Fruit fly (Drosophila melanogaster) whole organism, embryonic: ENCODE measurements around the gene CG7728.

ENCODE experiments used
- Asciz ChIP-seq: fragments of 200-800 bp; sonication (Bioruptor generic); optimal IDR thresholded peaks from 2 replicates; lab custom pipeline; 2017; ENCODE audit warnings: missing biosample characterization, mild to moderate bottlenecking, missing genetic modification characterization, missing genetic modification reagents
- Atf-2 ChIP-seq: fragments of 200-800 bp; sonication (Bioruptor generic); optimal IDR thresholded peaks from 2 replicates; lab custom pipeline; 2016; ENCODE audit warnings: missing biosample characterization, missing genetic modification characterization
- CG10147 ChIP-seq: fragments of 200-800 bp; sonication (Bioruptor generic); optimal IDR thresholded peaks from 2 replicates; lab custom pipeline; 2019; ENCODE audit warnings: missing biosample characterization, mild to moderate bottlenecking, missing genetic modification characterization, moderate library complexity
- CG1024 ChIP-seq: fragments of 200-800 bp; sonication (Bioruptor generic); IDR thresholded peaks from 2 replicates; pipeline ENCODE4 v1.3.6; 2022; ENCODE audit warnings: missing biosample characterization, missing genetic modification characterization
- CG10321 ChIP-seq: fragments of 200-800 bp; sonication (Bioruptor generic); IDR thresholded peaks from 2 replicates; pipeline ENCODE4 v1.3.6; 2022; ENCODE audit warnings: missing biosample characterization, missing genetic modification characterization
- CG10565 ChIP-seq: fragments of 200-800 bp; sonication (Bioruptor generic); optimal IDR thresholded peaks from 3 replicates; lab custom pipeline; 2016; ENCODE audit warnings: missing biosample characterization, mild to moderate bottlenecking, missing genetic modification characterization
- CG11398 ChIP-seq: fragments of 200-800 bp; sonication (Bioruptor generic); optimal IDR thresholded peaks from 2 replicates; lab custom pipeline; 2016; ENCODE audit warnings: missing biosample characterization, missing genetic modification characterization
- CG11504 ChIP-seq: fragments of 200-800 bp; sonication (Bioruptor generic); optimal IDR thresholded peaks from 3 replicates; lab custom pipeline; 2019; ENCODE audit warnings: missing biosample characterization, mild to moderate bottlenecking, missing genetic modification characterization, moderate library complexity
- CG11560 ChIP-seq: fragments of 200-800 bp; sonication (Bioruptor generic); IDR thresholded peaks from 3 replicates; pipeline ENCODE4 v1.3.6; 2022; ENCODE audit warnings: missing biosample characterization, missing genetic modification characterization
- CG11695 ChIP-seq: fragments of 200-800 bp; sonication (Bioruptor generic); IDR thresholded peaks from 3 replicates; pipeline ENCODE4 v1.3.6; 2022; ENCODE audit warnings: missing biosample characterization, missing genetic modification characterization
- CG11723 ChIP-seq: fragments of 200-800 bp; sonication (Bioruptor generic); optimal IDR thresholded peaks from 2 replicates; lab custom pipeline; 2017; ENCODE audit warnings: missing biosample characterization, mild to moderate bottlenecking, missing genetic modification characterization
- CG12155 ChIP-seq: fragments of 200-800 bp; sonication (Bioruptor generic); optimal IDR thresholded peaks from 3 replicates; lab custom pipeline; 2016; ENCODE audit warnings: missing biosample characterization, missing genetic modification characterization
- CG12659 ChIP-seq: fragments of 200-800 bp; sonication (Bioruptor generic); optimal IDR thresholded peaks from 3 replicates; lab custom pipeline; 2017; ENCODE audit warnings: mild to moderate bottlenecking, missing biosample characterization, missing genetic modification reagents, missing genetic modification characterization
- CG13894 ChIP-seq: fragments of 200-800 bp; sonication (Bioruptor generic); optimal IDR thresholded peaks from 3 replicates; lab custom pipeline; 2018; ENCODE audit warnings: missing biosample characterization, mild to moderate bottlenecking, missing genetic modification characterization, moderate library complexity
- CG15073 ChIP-seq: fragments of 200-800 bp; sonication (Bioruptor generic); optimal IDR thresholded peaks from 2 replicates; lab custom pipeline; 2016; ENCODE audit warnings: missing biosample characterization, missing genetic modification characterization
- CG1792 ChIP-seq: fragments of 200-800 bp; sonication (Bioruptor generic); optimal IDR thresholded peaks from 2 replicates; lab custom pipeline; 2016; ENCODE audit warnings: missing biosample characterization, missing genetic modification characterization
- CG2202 ChIP-seq: fragments of 200-800 bp; sonication (Bioruptor generic); optimal IDR thresholded peaks from 2 replicates; lab custom pipeline; 2018; ENCODE audit warnings: missing biosample characterization, mild to moderate bottlenecking, missing genetic modification characterization
- CG2875 ChIP-seq: fragments of 200-800 bp; sonication (Bioruptor generic); optimal IDR thresholded peaks from 2 replicates; lab custom pipeline; 2017; ENCODE audit warnings: missing biosample characterization, mild to moderate bottlenecking, missing genetic modification characterization, missing genetic modification reagents
- CG32772 ChIP-seq: fragments of 200-800 bp; sonication (Bioruptor generic); IDR thresholded peaks from 2 replicates; pipeline ENCODE4 v1.3.6; 2022; ENCODE audit warnings: missing biosample characterization, missing genetic modification characterization
- CG34376 ChIP-seq: fragments of 200-800 bp; sonication (Bioruptor generic); optimal IDR thresholded peaks from 2 replicates; lab custom pipeline; 2018; ENCODE audit warnings: missing biosample characterization, mild to moderate bottlenecking, missing genetic modification characterization
- CG43689 ChIP-seq: fragments of 200-800 bp; sonication (Bioruptor generic); IDR thresholded peaks from 2 replicates; pipeline ENCODE4 v1.3.6; 2022; ENCODE audit warnings: missing biosample characterization, missing genetic modification characterization
- CG6272 ChIP-seq: fragments of 200-800 bp; sonication (Bioruptor generic); IDR thresholded peaks from 2 replicates; pipeline ENCODE4 v1.3.6; 2022; ENCODE audit warnings: missing biosample characterization, missing genetic modification characterization
- CG7987 ChIP-seq: fragments of 200-800 bp; sonication (Bioruptor generic); optimal IDR thresholded peaks from 2 replicates; lab custom pipeline; 2018; ENCODE audit warnings: missing biosample characterization, mild to moderate bottlenecking, missing genetic modification characterization, moderate library complexity
- CG9932 ChIP-seq: fragments of 200-800 bp; sonication (Bioruptor generic); IDR thresholded peaks from 2 replicates; pipeline ENCODE4 v1.3.6; 2022; ENCODE audit warnings: missing biosample characterization, missing genetic modification characterization
- Dfd ChIP-seq, 2 experiments: fragments of >200 bp; optimal IDR thresholded peaks; 2 replicates each; lab custom pipeline; 2017; ENCODE audit warnings: missing biosample characterization in 2 of 2, missing genetic modification characterization in 2 of 2
- Dref ChIP-seq: fragments of 200-800 bp; sonication (Bioruptor generic); IDR thresholded peaks from 2 replicates; pipeline ENCODE4 v1.3.6; 2022; ENCODE audit warnings: missing biosample characterization, missing genetic modification characterization
- Drgx ChIP-seq: fragments of 200-800 bp; sonication (Bioruptor generic); IDR thresholded peaks from 2 replicates; pipeline ENCODE4 v1.3.6; 2022; ENCODE audit warnings: missing biosample characterization, missing genetic modification characterization
- Fer2 ChIP-seq: fragments of 200-800 bp; sonication (Bioruptor generic); optimal IDR thresholded peaks from 2 replicates; lab custom pipeline; 2018; ENCODE audit warnings: missing biosample characterization, mild to moderate bottlenecking, missing genetic modification characterization, moderate library complexity
- GATAe ChIP-seq: fragments of 200-800 bp; sonication (Bioruptor generic); conservative IDR thresholded peaks from 2 replicates; pipeline ENCODE4 v1.3.6; 2022; ENCODE audit warnings: missing biosample characterization, missing genetic modification characterization
- Hmx ChIP-seq: fragments of 200-800 bp; sonication (Bioruptor generic); optimal IDR thresholded peaks from 2 replicates; lab custom pipeline; 2016; ENCODE audit warnings: missing biosample characterization, missing genetic modification characterization
- Hr3 ChIP-seq: fragments of 200-800 bp; sonication (Bioruptor generic); optimal IDR thresholded peaks from 3 replicates; lab custom pipeline; 2016; ENCODE audit warnings: missing biosample characterization, missing genetic modification characterization
- Hsf ChIP-seq: fragments of 200-800 bp; sonication (Bioruptor generic); optimal IDR thresholded peaks from 3 replicates; lab custom pipeline; 2016; ENCODE audit warnings: missing biosample characterization, missing genetic modification characterization
- Lhr ChIP-seq: fragments of 200-800 bp; sonication (Bioruptor generic); optimal IDR thresholded peaks from 3 replicates; lab custom pipeline; 2017; ENCODE audit warnings: mild to moderate bottlenecking, missing biosample characterization, missing genetic modification reagents, missing genetic modification characterization
- Lpt ChIP-seq: fragments of >200 bp; optimal IDR thresholded peaks from 2 replicates; lab custom pipeline; 2018; ENCODE audit warnings: missing biosample characterization, missing genetic modification characterization
- Sox100B ChIP-seq: fragments of 200-800 bp; sonication (Bioruptor generic); optimal IDR thresholded peaks from 3 replicates; lab custom pipeline; 2018; ENCODE audit warnings: missing biosample characterization, mild to moderate bottlenecking, missing genetic modification characterization
- TFAM ChIP-seq: fragments of 200-800 bp; sonication (Bioruptor generic); optimal IDR thresholded peaks from 2 replicates; lab custom pipeline; 2017; ENCODE audit warnings: missing biosample characterization, missing genetic modification characterization, inconsistent platforms
- Usf ChIP-seq: fragments of 200-800 bp; sonication (Bioruptor generic); optimal IDR thresholded peaks from 2 replicates; lab custom pipeline; 2017; ENCODE audit warnings: missing genotype, missing biosample characterization, missing genetic modification characterization
- br ChIP-seq: fragments of >200 bp; optimal IDR thresholded peaks from 2 replicates; lab custom pipeline; 2017
- croc ChIP-seq: fragments of 200-800 bp; sonication (Bioruptor generic); conservative IDR thresholded peaks from 3 replicates; pipeline ENCODE4 v1.3.6; 2022; ENCODE audit warnings: missing biosample characterization, missing genetic modification characterization
- danr ChIP-seq: fragments of 200-800 bp; sonication (Bioruptor generic); IDR thresholded peaks from 2 replicates; pipeline ENCODE4 v1.3.6; 2022; ENCODE audit warnings: missing biosample characterization, missing genetic modification characterization
- ems ChIP-seq: fragments of 200-800 bp; sonication (Bioruptor generic); optimal IDR thresholded peaks from 3 replicates; lab custom pipeline; 2016; ENCODE audit warnings: missing biosample characterization, missing genetic modification characterization
- en ChIP-seq: fragments of 200-800 bp; sonication (Bioruptor generic); optimal IDR thresholded peaks from 2 replicates; lab custom pipeline; 2016; ENCODE audit warnings: missing biosample characterization, missing genetic modification characterization
- gce ChIP-seq: fragments of 200-800 bp; sonication (Bioruptor generic); IDR thresholded peaks from 3 replicates; pipeline ENCODE4 v1.3.6; 2022; ENCODE audit warnings: missing biosample characterization, missing genetic modification characterization
- jigr1 ChIP-seq: fragments of 200-800 bp; sonication (Bioruptor generic); IDR thresholded peaks from 3 replicates; pipeline ENCODE4 v1.3.6; 2022; ENCODE audit warnings: missing biosample characterization, missing genetic modification characterization
- lov ChIP-seq, 2 experiments: fragments of 200-800 bp in 1 of 2; fragments of >200 bp in 1 of 2; sonication (Bioruptor generic) in 1 of 2; IDR thresholded peaks in 1 of 2; optimal IDR thresholded peaks in 1 of 2; 2 replicates in 1 of 2; 3 replicates in 1 of 2; pipeline versions ENCODE4 v1.3.6 to Lab custom; 2017 to 2022; ENCODE audit warnings: missing biosample characterization in 1 of 2, missing genetic modification characterization in 1 of 2
- mam ChIP-seq: fragments of 200-800 bp; sonication (Bioruptor generic); optimal IDR thresholded peaks from 3 replicates; lab custom pipeline; 2016; ENCODE audit warnings: missing biosample characterization, missing genetic modification characterization
- mld ChIP-seq: fragments of 200-800 bp; sonication (Bioruptor generic); IDR thresholded peaks from 3 replicates; pipeline ENCODE4 v1.3.6; 2022; ENCODE audit warnings: missing biosample characterization, missing genetic modification characterization; ENCODE audit not compliant: partially characterized antibody
- pita ChIP-seq: fragments of 200-800 bp; sonication (Bioruptor generic); optimal IDR thresholded peaks from 2 replicates; lab custom pipeline; 2017; ENCODE audit warnings: missing biosample characterization, mild to moderate bottlenecking, missing genetic modification characterization
- pnt ChIP-seq: fragments of 200-800 bp; sonication (Bioruptor generic); optimal IDR thresholded peaks from 3 replicates; lab custom pipeline; 2016; ENCODE audit warnings: missing biosample characterization, missing genetic modification characterization
- repo ChIP-seq: fragments of 200-800 bp; sonication (Bioruptor generic); optimal IDR thresholded peaks from 2 replicates; lab custom pipeline; 2016; ENCODE audit warnings: missing biosample characterization, missing genetic modification characterization
- sob ChIP-seq: fragments of 200-800 bp; sonication (Bioruptor generic); IDR thresholded peaks from 2 replicates; pipeline ENCODE4 v1.3.6; 2022; ENCODE audit warnings: missing biosample characterization, missing genetic modification characterization
- sqz ChIP-seq: fragments of 200-800 bp; sonication (Bioruptor generic); optimal IDR thresholded peaks from 3 replicates; lab custom pipeline; 2018; ENCODE audit warnings: missing biosample characterization, mild to moderate bottlenecking, missing genetic modification characterization
- tap ChIP-seq: fragments of 200-800 bp; optimal IDR thresholded peaks from 3 replicates; lab custom pipeline; 2019; ENCODE audit warnings: missing biosample characterization, mild to moderate bottlenecking, missing genetic modification characterization, moderate library complexity

The CG7728 gene

DNA sequence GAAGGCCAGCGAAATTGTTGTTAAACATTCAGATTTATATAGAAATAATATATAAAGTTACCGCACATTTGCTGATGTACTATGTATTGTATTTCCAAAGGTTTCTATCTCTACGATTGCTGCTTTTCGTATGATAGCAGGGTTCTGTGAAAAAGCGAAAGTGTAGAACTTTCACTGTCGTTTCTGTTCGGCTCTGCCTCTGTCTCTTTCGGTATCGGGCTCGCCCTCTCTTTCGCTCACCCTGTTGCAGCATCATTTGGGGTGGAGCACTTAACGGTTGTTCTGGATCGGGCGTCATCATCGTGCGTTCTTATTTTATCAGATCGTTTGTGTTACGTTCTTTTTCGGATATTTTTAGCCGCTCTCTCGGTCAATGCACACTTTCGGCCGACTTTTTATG, 17.0 kb downstream of the CG7728 start (continued):
- TF ChIP-seq CG1024 (GFP tag; lab: Robert Waterston, UW) (no peak), Hr3 (GFP tag; lab: Kevin White, UChicago) (no peak), lov (optimal IDR thresholded peaks at IDR 0.05; lab: Kevin White, UChicago) (no peak), lov (GFP tag; IDR thresholded peaks at IDR 0.05; lab: Robert Waterston, UW) (no peak), Asciz (peak; percentile 34), CG2875 (GFP tag; lab: Kevin White, UChicago) (peak; percentile 1), Dref (GFP tag; lab: Robert Waterston, UW) (no peak), croc (GFP tag; lab: Robert Waterston, UW) (no peak), TFAM (no peak), Atf-2 (GFP tag; lab: Kevin White, UChicago) (no peak), CG11723 (GFP tag; lab: Kevin White, UChicago) (no peak), CG2202 (tag; lab: Kevin White, UChicago) (peak; percentile 41), CG1792 (no peak), CG10565 (GFP tag; lab: Kevin White, UChicago) (no peak), Usf (GFP tag; lab: Kevin White, UChicago) (no peak), Hmx (no peak), CG11695 (GFP tag; lab: Robert Waterston, UW) (no peak), Lpt (GFP tag; lab: Kevin White, UChicago) (no peak), repo (GFP tag; lab: Kevin White, UChicago) (no peak), CG10147 (GFP tag; lab: Kevin White, UChicago) (no peak), CG15073 (GFP tag; lab: Kevin White, UChicago) (no peak), pnt (GFP tag; lab: Kevin White, UChicago) (no peak), CG6272 (GFP tag; lab: Robert Waterston, UW) (no peak), br (lab: Kevin White, UChicago) (no peak), jigr1 (no peak), CG11398 (GFP tag; lab: Kevin White, UChicago) (no peak), sob (GFP tag; lab: Robert Waterston, UW) (no peak), CG7987 (GFP tag; lab: Kevin White, UChicago) (no peak), sqz (GFP tag; lab: Kevin White, UChicago) (peak; percentile 17), CG10321 (GFP tag; lab: Robert Waterston, UW) (no peak), Sox100B (GFP tag; lab: Kevin White, UChicago) (no peak), CG34376 (GFP tag; lab: Kevin White, UChicago) (no peak), CG12659 (GFP tag; lab: Kevin White, UChicago) (no peak), Lhr (GFP tag; lab: Kevin White, UChicago) (no peak), gce (no peak), mld (GFP tag; lab: Robert Waterston, UW) (no peak), CG11504 (no peak), GATAe (GFP tag; lab: Robert Waterston, UW) (no peak), Drgx (GFP tag; lab: Robert Waterston, UW) (no peak), mam (GFP tag; lab: Kevin White, UChicago) (no peak), danr (GFP tag; lab: Robert Waterston, UW) (no peak), CG11560 (tag; lab: Robert Waterston, UW) (no peak), CG43689 (GFP tag; lab: Robert Waterston, UW) (no peak), Fer2 (tag; lab: Kevin White, UChicago) (no peak), tap (no peak), Hsf (GFP tag; lab: Kevin White, UChicago) (no peak), ems (GFP tag; lab: Kevin White, UChicago) (no peak), CG12155 (GFP tag; lab: Kevin White, UChicago) (no peak), en (no peak), Dfd (GFP tag; optimal IDR thresholded peaks at IDR 0.05; lab: Kevin White, UChicago) (no peak), pita (no peak), CG32772 (GFP tag; lab: Robert Waterston, UW) (no peak), CG13894 (tag; lab: Kevin White, UChicago) (no peak), CG9932 (GFP tag; lab: Robert Waterston, UW) (no peak)
